Worm (Caenorhabditis elegans): ENCODE results near the gene T26C5.3.

The T26C5.3 gene

ce11 chrII:9236283-9236682 lies at the start of gene T26C5.3:
Gene T26C5.3, plus strand, starts transcription at chrII:9236583.
- TF ChIP-seq ztf-16 (tag; optimal IDR thresholded peaks at IDR 0.05) (no peak), ceh-45 (GFP tag; IDR thresholded peaks at IDR 0.05) (no peak), ceh-31 (tag; optimal IDR thresholded peaks at IDR 0.05) (no peak), eyg-1 (tag; optimal IDR thresholded peaks at IDR 0.05) (no peak), sdc-2 (tag; optimal IDR thresholded peaks at IDR 0.05) (no peak)

- TF ChIP-seq pros-1 (tag; optimal IDR thresholded peaks at IDR 0.05) (no peak), syd-9 (tag; optimal IDR thresholded peaks at IDR 0.05) (no peak), K02D7.2 (tag; optimal IDR thresholded peaks at IDR 0.05) (no peak), elt-4 (tag; optimal IDR thresholded peaks at IDR 0.05) (no peak), ceh-2 (tag; optimal IDR thresholded peaks at IDR 0.05) (no peak), ceh-9 (tag; optimal IDR thresholded peaks at IDR 0.05) (no peak)
Observed at ce11 chrII:9188380-9188779, 48.0 kb upstream of the T26C5.3 start, which contains the start of gene sym-2. Gene sym-2, minus strand, starts transcription at chrII:9188480.

- no peak for TF ChIP-seq ceh-22 (tag; optimal IDR thresholded peaks at IDR 0.05)
- TF ChIP-seq ets-4 (tag; optimal IDR thresholded peaks at IDR 0.05), result no peak
- no peak for TF ChIP-seq zip-5 (tag; optimal IDR thresholded peaks at IDR 0.05)
- no peak for TF ChIP-seq madf-2 (tag; optimal IDR thresholded peaks at IDR 0.05)
- no peak for TF ChIP-seq ama-1 (optimal IDR thresholded peaks at IDR 0.05)
- no peak for TF ChIP-seq ref-2 (tag; optimal IDR thresholded peaks at IDR 0.05)
- TF ChIP-seq Y22D7AL.16 (tag; optimal IDR thresholded peaks at IDR 0.05), result no peak
- no peak for TF ChIP-seq dve-1 (tag; optimal IDR thresholded peaks at IDR 0.05)
- no peak for TF ChIP-seq ceh-18 (tag; optimal IDR thresholded peaks at IDR 0.05)
- TF ChIP-seq pag-3 (tag; optimal IDR thresholded peaks at IDR 0.05; ENCODE audit: borderline replicate concordance), result no peak
Observed at ce11 chrII:9189648-9190047, 46.7 kb upstream of the T26C5.3 start.

ce11 chrII:9190513-9191099 lies 45.8 kb upstream of the T26C5.3 start:
- no peak for TF ChIP-seq sox-4 (tag; optimal IDR thresholded peaks at IDR 0.05)
- TF ChIP-seq F13H6.1 (tag; optimal IDR thresholded peaks at IDR 0.05), result no peak
- no peak for TF ChIP-seq ztf-16 (tag; optimal IDR thresholded peaks at IDR 0.05)
- TF ChIP-seq K02D7.2 (tag; optimal IDR thresholded peaks at IDR 0.05), result no peak
- TF ChIP-seq rnt-1 (tag; optimal IDR thresholded peaks at IDR 0.05), result no peak
- TF ChIP-seq pax-1 (tag; optimal IDR thresholded peaks at IDR 0.05), result no peak
- TF ChIP-seq lin-11 (tag; optimal IDR thresholded peaks at IDR 0.05), result no peak
- no peak for TF ChIP-seq dve-1 (tag; optimal IDR thresholded peaks at IDR 0.05)
- no peak for TF ChIP-seq ceh-48 (tag; optimal IDR thresholded peaks at IDR 0.05)
- no peak for TF ChIP-seq C08G9.2 (tag; optimal IDR thresholded peaks at IDR 0.05)
- no peak for TF ChIP-seq zip-5 (tag; optimal IDR thresholded peaks at IDR 0.05)
- TF ChIP-seq hlh-8 (tag; optimal IDR thresholded peaks at IDR 0.05), result no peak
- no peak for TF ChIP-seq npax-4 (tag; optimal IDR thresholded peaks at IDR 0.05)

ce11 chrII:9194195-9194594 lies 42.2 kb upstream of the T26C5.3 start, which contains the start of gene twk-4:
Gene twk-4, minus strand, starts transcription at chrII:9194295.
- TF ChIP-seq odd-2 (tag; optimal IDR thresholded peaks at IDR 0.05) (no peak), ceh-30 (tag; optimal IDR thresholded peaks at IDR 0.05) (no peak), eyg-1 (tag; optimal IDR thresholded peaks at IDR 0.05) (no peak), madf-2 (tag; optimal IDR thresholded peaks at IDR 0.05) (no peak), hlh-13 (GFP tag; optimal IDR thresholded peaks at IDR 0.05) (no peak), T23F11.4 (GFP tag; optimal IDR thresholded peaks at IDR 0.05) (no peak), ama-1 (optimal IDR thresholded peaks at IDR 0.05) (no peak), K09A11.1 (tag; optimal IDR thresholded peaks at IDR 0.05; ENCODE audit: insufficient read depth) (no peak), elt-2 (tag; optimal IDR thresholded peaks at IDR 0.05) (no peak), ceh-22 (tag; optimal IDR thresholded peaks at IDR 0.05) (no peak), hlh-6 (tag; optimal IDR thresholded peaks at IDR 0.05) (no peak)

All from whole organism, late embryonic.